Fruit fly (Drosophila melanogaster) whole organism, embryonic: Measurements from ENCODE around the gene CG10343.

Experiments used
- Eip74EF ChIP-seq, 2 experiments: fragments of 200-800 bp in 1 of 2; fragments of >200 bp in 1 of 2; sonication (Bioruptor generic) in 1 of 2; optimal IDR thresholded peaks; 2 replicates each; lab custom pipeline; 2017 to 2019; ENCODE audit warnings: missing biosample characterization in 2 of 2, missing genetic modification characterization in 2 of 2, mild to moderate bottlenecking in 1 of 2, moderate library complexity in 1 of 2
- Taf1 ChIP-seq: fragments of 200-800 bp; sonication (Bioruptor generic); IDR thresholded peaks from 2 replicates; pipeline ENCODE4 v1.3.6; 2022; ENCODE audit warnings: missing biosample characterization, missing genetic modification characterization

DNA sequence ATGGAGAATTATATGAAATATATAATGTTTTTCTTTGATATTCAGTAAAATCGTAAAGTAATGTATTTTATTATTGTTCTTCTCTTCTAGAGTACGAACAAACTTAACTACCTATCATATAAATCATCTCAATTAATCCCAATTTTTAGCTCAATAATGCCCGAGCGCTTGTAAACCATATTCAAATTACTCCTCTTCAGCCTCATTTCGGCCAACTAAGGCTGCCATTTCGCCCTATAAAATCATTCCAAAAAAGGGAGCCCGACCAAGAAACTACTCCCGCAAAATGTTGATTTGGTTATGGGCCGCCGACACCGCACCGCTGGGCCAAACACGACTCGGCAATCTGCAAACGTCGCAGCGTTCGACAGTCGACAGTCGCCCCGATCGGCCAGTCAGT, 39.4 kb downstream of the CG10343 start:
- TF ChIP-seq Taf1 (GFP tag; lab: Robert Waterston, UW) (no peak), Eip74EF (GFP tag; optimal IDR thresholded peaks at IDR 0.05; lab: Kevin White, UChicago) (no peak)
